Worm (Caenorhabditis elegans) whole organism, L2 larva: ENCODE results near the gene cyp-25A6.

Experiments used
- C34F6.9 ChIP-seq: fragments of 150-350 bp; optimal IDR thresholded peaks from 2 replicates; lab custom pipeline; 2014; ENCODE audit warnings: missing biosample characterization, missing genetic modification characterization
- F13H6.1 ChIP-seq: sonication (generic microtip); optimal IDR thresholded peaks from 2 replicates; lab custom pipeline; 2016; ENCODE audit warnings: missing genetic modification characterization, missing compliant biosample characterization
- Y55F3AM.14 ChIP-seq: fragments of 200-800 bp; sonication (Bioruptor generic); optimal IDR thresholded peaks from 2 replicates; lab custom pipeline; 2018; ENCODE audit warnings: mild to moderate bottlenecking, missing genetic modification characterization, missing compliant biosample characterization
- ZK546.5 ChIP-seq: sonication (generic microtip); optimal IDR thresholded peaks from 2 replicates; lab custom pipeline; 2017; ENCODE audit warnings: missing biosample characterization, missing genetic modification characterization
- alr-1 ChIP-seq: fragments of 150-350 bp; optimal IDR thresholded peaks from 2 replicates; lab custom pipeline; 2014; ENCODE audit warnings: missing biosample characterization, missing genetic modification characterization
- aly-2 ChIP-seq: fragments of 150-350 bp; optimal IDR thresholded peaks from 2 replicates; lab custom pipeline; 2014; ENCODE audit warnings: missing biosample characterization, missing genetic modification characterization
- blmp-1 ChIP-seq: sonication (generic microtip); optimal IDR thresholded peaks from 2 replicates; lab custom pipeline; 2017; ENCODE audit warnings: missing genetic modification characterization, mild to moderate bottlenecking, missing compliant biosample characterization, antibody characterized with exemption, moderate library complexity; ENCODE audit not compliant: insufficient read depth
- ceh-16 ChIP-seq: fragments of 150-350 bp; optimal IDR thresholded peaks from 2 replicates; lab custom pipeline; 2014; ENCODE audit warnings: missing biosample characterization, missing genetic modification characterization
- crh-2 ChIP-seq: sonication (generic microtip); optimal IDR thresholded peaks from 2 replicates; lab custom pipeline; 2017; ENCODE audit warnings: missing biosample characterization, missing genetic modification characterization
- dmd-4 ChIP-seq: sonication (generic microtip); optimal IDR thresholded peaks from 2 replicates; lab custom pipeline; 2017; ENCODE audit warnings: missing biosample characterization, missing genetic modification characterization
- egl-27 ChIP-seq: sonication (generic microtip); optimal IDR thresholded peaks from 3 replicates; lab custom pipeline; 2017; ENCODE audit warnings: missing biosample characterization, missing genetic modification reagents, missing genetic modification characterization
- elt-3 ChIP-seq: sonication (generic microtip); optimal IDR thresholded peaks from 2 replicates; lab custom pipeline; 2017; ENCODE audit warnings: missing biosample characterization, missing genetic modification characterization
- fos-1 ChIP-seq: fragments of 150-350 bp; optimal IDR thresholded peaks from 2 replicates; lab custom pipeline; 2014; ENCODE audit warnings: missing biosample characterization, missing genetic modification characterization
- gmeb-1 ChIP-seq: fragments of 150-350 bp; optimal IDR thresholded peaks from 2 replicates; lab custom pipeline; 2014; ENCODE audit warnings: missing biosample characterization, missing genetic modification characterization
- lin-11 ChIP-seq: fragments of 150-350 bp; sonication (generic microtip); optimal IDR thresholded peaks from 2 replicates; lab custom pipeline; 2014; ENCODE audit warnings: missing biosample characterization, missing genetic modification characterization, inconsistent platforms, mixed read lengths
- lin-39 ChIP-seq: fragments of 150-350 bp; optimal IDR thresholded peaks from 2 replicates; lab custom pipeline; 2014; ENCODE audit warnings: missing biosample characterization, missing genetic modification reagents, missing genetic modification characterization
- lsy-2 ChIP-seq, 2 experiments: fragments of 150-350 bp in 1 of 2; sonication (generic microtip) in 1 of 2; optimal IDR thresholded peaks; 2 replicates each; lab custom pipeline; 2014 to 2017; ENCODE audit warnings: missing biosample characterization in 2 of 2, missing genetic modification characterization in 2 of 2
- mab-5 ChIP-seq: fragments of 150-350 bp; optimal IDR thresholded peaks from 2 replicates; lab custom pipeline; 2014; ENCODE audit warnings: missing biosample characterization, missing genetic modification characterization
- mbf-1 ChIP-seq: sonication (generic microtip); optimal IDR thresholded peaks from 2 replicates; lab custom pipeline; 2017; ENCODE audit warnings: missing biosample characterization, missing genetic modification characterization
- mdl-1 ChIP-seq, 2 experiments: fragments of 150-350 bp in 1 of 2; sonication (generic microtip) in 1 of 2; optimal IDR thresholded peaks; 2 replicates each; lab custom pipeline; 2017; ENCODE audit warnings: missing biosample characterization in 2 of 2, missing genetic modification characterization in 2 of 2
- nhr-10 ChIP-seq: sonication (generic microtip); optimal IDR thresholded peaks from 2 replicates; lab custom pipeline; 2017; ENCODE audit warnings: missing biosample characterization, missing genetic modification characterization
- nhr-11 ChIP-seq: fragments of 150-350 bp; optimal IDR thresholded peaks from 2 replicates; lab custom pipeline; 2014; ENCODE audit warnings: missing biosample characterization, missing genetic modification characterization
- nhr-129 ChIP-seq: fragments of 150-350 bp; optimal IDR thresholded peaks from 2 replicates; lab custom pipeline; 2014; ENCODE audit warnings: missing biosample characterization, missing genetic modification characterization
- nhr-21 ChIP-seq: fragments of 150-350 bp; optimal IDR thresholded peaks from 2 replicates; lab custom pipeline; 2014; ENCODE audit warnings: missing biosample characterization, missing genetic modification characterization
- nhr-23 ChIP-seq: fragments of 150-350 bp; optimal IDR thresholded peaks from 2 replicates; lab custom pipeline; 2014; ENCODE audit warnings: missing biosample characterization, missing genetic modification reagents, missing genetic modification characterization
- nhr-237 ChIP-seq: fragments of 150-350 bp; optimal IDR thresholded peaks from 2 replicates; lab custom pipeline; 2014; ENCODE audit warnings: missing biosample characterization, missing genetic modification characterization
- nhr-25 ChIP-seq: fragments of 150-350 bp; sonication (generic microtip); optimal IDR thresholded peaks from 3 replicates; lab custom pipeline; 2014; ENCODE audit warnings: missing biosample characterization, missing genetic modification characterization
- sem-4 ChIP-seq: fragments of 150-350 bp; optimal IDR thresholded peaks from 2 replicates; lab custom pipeline; 2014; ENCODE audit warnings: missing biosample characterization, missing genetic modification reagents, missing genetic modification characterization
- skn-1 ChIP-seq: sonication (generic microtip); optimal IDR thresholded peaks from 2 replicates; lab custom pipeline; 2017; ENCODE audit warnings: missing biosample characterization, missing genetic modification characterization
- sma-3 ChIP-seq: sonication (generic microtip); optimal IDR thresholded peaks from 2 replicates; lab custom pipeline; 2016; ENCODE audit warnings: missing genetic modification reagents, missing genetic modification characterization, missing compliant biosample characterization
- sma-9 ChIP-seq, 2 experiments: fragments of 150-350 bp in 1 of 2; sonication (generic microtip) in 1 of 2; optimal IDR thresholded peaks; 2 replicates each; lab custom pipeline; 2014 to 2016; ENCODE audit warnings: missing genetic modification characterization in 2 of 2, mild to moderate bottlenecking in 1 of 2, missing biosample characterization in 1 of 2, missing compliant biosample characterization in 1 of 2, missing genetic modification reagents in 1 of 2, moderate library complexity in 1 of 2
- unc-39 ChIP-seq: fragments of 150-350 bp; optimal IDR thresholded peaks from 2 replicates; lab custom pipeline; 2014; ENCODE audit warnings: missing biosample characterization, missing genetic modification characterization
- unc-55 ChIP-seq: fragments of 150-350 bp; sonication (generic microtip); optimal IDR thresholded peaks from 3 replicates; lab custom pipeline; 2014; ENCODE audit warnings: missing biosample characterization, missing genetic modification reagents, missing genetic modification characterization
- zag-1 ChIP-seq: fragments of 150-350 bp; optimal IDR thresholded peaks from 2 replicates; lab custom pipeline; 2014; ENCODE audit warnings: missing biosample characterization, missing genetic modification characterization
- ztf-1 ChIP-seq: fragments of 200-800 bp; sonication (Bioruptor generic); conservative IDR thresholded peaks from 2 replicates; pipeline ENCODE4 v1.3.6; 2022; ENCODE audit warnings: missing genetic modification characterization, missing compliant biosample characterization
- ztf-11 ChIP-seq: sonication (generic microtip); optimal IDR thresholded peaks from 2 replicates; lab custom pipeline; 2017; ENCODE audit warnings: missing biosample characterization, missing genetic modification characterization
- ztf-4 ChIP-seq: fragments of 150-350 bp; optimal IDR thresholded peaks from 2 replicates; lab custom pipeline; 2014; ENCODE audit warnings: missing biosample characterization, missing genetic modification characterization

The cyp-25A6 gene

ce11 chrIV:4216099-4216894, 19.0 kb downstream of the cyp-25A6 start:
- no peak for TF ChIP-seq C34F6.9 (tag; lab: Kevin White, UChicago)
- no peak for TF ChIP-seq nhr-11 (tag; lab: Kevin White, UChicago)
- TF ChIP-seq unc-39 (tag; lab: Kevin White, UChicago), result no peak
- TF ChIP-seq nhr-21, result peak; percentile 86
- TF ChIP-seq ztf-1 (GFP tag; lab: Robert Waterston, UW), result no peak
- TF ChIP-seq gmeb-1, result no peak
- no peak for TF ChIP-seq lin-39 (tag; lab: Kevin White, UChicago)
- TF ChIP-seq sma-3 (GFP tag; lab: Kevin White, UChicago), result peak; percentile 24
- TF ChIP-seq elt-3 (tag; lab: Kevin White, UChicago), result no peak
- no peak for TF ChIP-seq skn-1 (tag; lab: Kevin White, UChicago)
- TF ChIP-seq sma-9 (GFP tag; optimal IDR thresholded peaks at IDR 0.05; lab: Kevin White, UChicago), result peak; percentile 73
- no peak for TF ChIP-seq sma-9 (tag; optimal IDR thresholded peaks at IDR 0.05; lab: Kevin White, UChicago)
- peak; percentile 21 for TF ChIP-seq fos-1 (tag; lab: Kevin White, UChicago)
- TF ChIP-seq nhr-237, result no peak
- peak; percentile 4 for TF ChIP-seq egl-27 (tag; lab: Kevin White, UChicago)
- TF ChIP-seq nhr-129 (tag; lab: Kevin White, UChicago), result no peak
- TF ChIP-seq nhr-25 (tag; lab: Kevin White, UChicago), result no peak
- no peak for TF ChIP-seq alr-1 (tag; lab: Kevin White, UChicago)

ce11 chrIV:4218276-4218675, 21.0 kb downstream of the cyp-25A6 start:
- TF ChIP-seq sem-4 (tag; lab: Kevin White, UChicago) (no peak), unc-55 (GFP tag; lab: Kevin White, UChicago) (no peak), gmeb-1 (no peak), lsy-2 (tag; optimal IDR thresholded peaks at IDR 0.05; lab: Kevin White, UChicago) (no peak), mab-5 (tag; lab: Kevin White, UChicago) (no peak), dmd-4 (no peak), ZK546.5 (tag; lab: Kevin White, UChicago) (no peak), alr-1 (tag; lab: Kevin White, UChicago) (no peak), ztf-1 (GFP tag; lab: Robert Waterston, UW) (no peak), F13H6.1 (tag; lab: Kevin White, UChicago) (no peak), mbf-1 (tag; lab: Kevin White, UChicago) (no peak), nhr-23 (tag; lab: Kevin White, UChicago) (no peak), mdl-1 (tag; optimal IDR thresholded peaks at IDR 0.05; lab: Kevin White, UChicago) (no peak), lin-11 (tag; lab: Kevin White, UChicago) (no peak), ztf-11 (tag; lab: Kevin White, UChicago) (no peak), nhr-10 (tag; lab: Kevin White, UChicago) (no peak)
- TF ChIP-seq, all 48 proteins: peak for 0

ce11 chrIV:4219983-4220382, 22.7 kb downstream of the cyp-25A6 start, which contains the start of gene F30B5.11:
TSS of gene F30B5.11 (minus strand) at chrIV:4220083.
- no peak for TF ChIP-seq unc-55 (GFP tag; lab: Kevin White, UChicago)
- TF ChIP-seq dmd-4, result no peak
- no peak for TF ChIP-seq crh-2 (tag; lab: Kevin White, UChicago)

ce11 chrIV:4225851-4226250, 28.6 kb downstream of the cyp-25A6 start, which contains the start of gene srbc-71:
TSS of gene srbc-71 (minus strand) at chrIV:4225951.
- TF ChIP-seq ztf-11 (tag; lab: Kevin White, UChicago) (no peak), ztf-4 (tag; lab: Kevin White, UChicago) (no peak), ceh-16 (tag; lab: Kevin White, UChicago) (no peak), mab-5 (tag; lab: Kevin White, UChicago) (no peak), mbf-1 (tag; lab: Kevin White, UChicago) (no peak), lsy-2 (tag; optimal IDR thresholded peaks at IDR 0.05; lab: Kevin White, UChicago) (no peak), Y55F3AM.14 (GFP tag; lab: Kevin White, UChicago) (no peak), ztf-1 (GFP tag; lab: Robert Waterston, UW) (no peak), sma-9 (GFP tag; optimal IDR thresholded peaks at IDR 0.05; lab: Kevin White, UChicago) (no peak), sma-9 (tag; optimal IDR thresholded peaks at IDR 0.05; lab: Kevin White, UChicago) (no peak), nhr-237 (no peak), blmp-1 (tag; lab: Kevin White, UChicago) (no peak), ZK546.5 (tag; lab: Kevin White, UChicago) (no peak), nhr-21 (no peak), zag-1 (no peak), aly-2 (no peak)
